Fruit fly (Drosophila melanogaster) whole organism, embryonic: Measurements from ENCODE around the gene side-III.

Experiments
- Atf-2 ChIP-seq: fragments of 200-800 bp; sonication (Bioruptor generic); optimal IDR thresholded peaks from 2 replicates; lab custom pipeline; 2016; ENCODE audit warnings: missing biosample characterization, missing genetic modification characterization
- Awh ChIP-seq: fragments of 200-800 bp; sonication (Bioruptor generic); IDR thresholded peaks from 2 replicates; pipeline ENCODE4, ENCODE4 v1.3.6; 2022; ENCODE audit warnings: missing biosample characterization, missing genetic modification characterization
- BEAF-32 ChIP-seq: fragments of 200-800 bp; sonication (Bioruptor generic); optimal IDR thresholded peaks from 3 replicates; lab custom pipeline; 2017; ENCODE audit warnings: missing biosample characterization, missing genetic modification characterization, mild to moderate bottlenecking, moderate library complexity, missing genetic modification reagents
- CG10209 ChIP-seq: fragments of 200-800 bp; sonication (Bioruptor generic); optimal IDR thresholded peaks from 3 replicates; lab custom pipeline; 2017; ENCODE audit warnings: missing biosample characterization, mild to moderate bottlenecking, missing genetic modification characterization, missing genetic modification reagents
- CG10267 ChIP-seq: fragments of 200-800 bp; sonication (Bioruptor generic); optimal IDR thresholded peaks from 2 replicates; lab custom pipeline; 2018; ENCODE audit warnings: missing biosample characterization, mild to moderate bottlenecking, missing genetic modification characterization, moderate library complexity
- CG10979 ChIP-seq: fragments of 200-800 bp; sonication (Bioruptor generic); optimal IDR thresholded peaks from 2 replicates; lab custom pipeline; 2018; ENCODE audit warnings: missing biosample characterization, mild to moderate bottlenecking, missing genetic modification characterization, moderate library complexity
- CG11696 ChIP-seq: fragments of 200-800 bp; sonication (Bioruptor generic); IDR thresholded peaks from 2 replicates; pipeline ENCODE4 v1.3.6; 2022; ENCODE audit warnings: missing biosample characterization, missing genetic modification characterization
- CG13296 ChIP-seq: fragments of 200-800 bp; sonication (Bioruptor generic); optimal IDR thresholded peaks from 3 replicates; lab custom pipeline; 2018; ENCODE audit warnings: missing biosample characterization, mild to moderate bottlenecking, missing genetic modification characterization
- CG1602 ChIP-seq: fragments of 200-800 bp; sonication (Bioruptor generic); optimal IDR thresholded peaks from 3 replicates; lab custom pipeline; 2016; ENCODE audit warnings: missing biosample characterization, missing genetic modification characterization
- CG17186 ChIP-seq: fragments of 200-800 bp; sonication (Bioruptor generic); optimal IDR thresholded peaks from 3 replicates; lab custom pipeline; 2017; ENCODE audit warnings: missing biosample characterization, missing genetic modification reagents, missing genetic modification characterization
- CG17385 ChIP-seq: fragments of 200-800 bp; sonication (Bioruptor generic); optimal IDR thresholded peaks from 3 replicates; lab custom pipeline; 2018; ENCODE audit warnings: missing biosample characterization, mild to moderate bottlenecking, missing genetic modification characterization
- CG17912 ChIP-seq: fragments of 200-800 bp; sonication (Bioruptor generic); optimal IDR thresholded peaks from 2 replicates; lab custom pipeline; 2018; ENCODE audit warnings: missing biosample characterization, mild to moderate bottlenecking, missing genetic modification characterization
- CG2202 ChIP-seq: fragments of 200-800 bp; sonication (Bioruptor generic); optimal IDR thresholded peaks from 2 replicates; lab custom pipeline; 2018; ENCODE audit warnings: missing biosample characterization, mild to moderate bottlenecking, missing genetic modification characterization
- CG2712 ChIP-seq: fragments of 200-800 bp; optimal IDR thresholded peaks from 3 replicates; lab custom pipeline; 2019; ENCODE audit warnings: missing biosample characterization, mild to moderate bottlenecking, missing genetic modification characterization, moderate library complexity
- CG31388 ChIP-seq: fragments of 200-800 bp; sonication (Bioruptor generic); optimal IDR thresholded peaks from 2 replicates; lab custom pipeline; 2016; ENCODE audit warnings: missing biosample characterization, missing genetic modification characterization
- CG32532 ChIP-seq: fragments of 200-800 bp; sonication (Bioruptor generic); IDR thresholded peaks from 2 replicates; pipeline ENCODE4 v1.3.6; 2022; ENCODE audit warnings: missing biosample characterization, missing genetic modification characterization
- CG34224 ChIP-seq: fragments of 200-800 bp; sonication (Bioruptor generic); IDR thresholded peaks from 3 replicates; pipeline ENCODE4 v1.3.6; 2022; ENCODE audit warnings: missing biosample characterization, missing genetic modification characterization; ENCODE audit not compliant: partially characterized antibody
- CG34422 ChIP-seq: fragments of 200-800 bp; sonication (Bioruptor generic); IDR thresholded peaks from 3 replicates; pipeline ENCODE4 v1.3.6; 2022; ENCODE audit warnings: missing biosample characterization, missing genetic modification characterization
- CG4617 ChIP-seq: fragments of 200-800 bp; sonication (Bioruptor generic); optimal IDR thresholded peaks from 3 replicates; lab custom pipeline; 2016; ENCODE audit warnings: missing biosample characterization, missing genetic modification characterization, borderline replicate concordance
- CG6175 ChIP-seq: fragments of 200-800 bp; sonication (Bioruptor generic); IDR thresholded peaks from 3 replicates; pipeline ENCODE4 v1.3.6; 2022; ENCODE audit warnings: missing biosample characterization, missing genetic modification characterization
- CG6854 ChIP-seq: fragments of 200-800 bp; sonication (Bioruptor generic); optimal IDR thresholded peaks from 3 replicates; lab custom pipeline; 2017; ENCODE audit warnings: missing biosample characterization, mild to moderate bottlenecking, missing genetic modification characterization
- CG7963 ChIP-seq: fragments of 200-800 bp; sonication (Bioruptor generic); IDR thresholded peaks from 3 replicates; pipeline ENCODE4 v1.3.6; 2022; ENCODE audit warnings: missing biosample characterization, missing genetic modification characterization; ENCODE audit not compliant: partially characterized antibody
- CG7987 ChIP-seq: fragments of 200-800 bp; sonication (Bioruptor generic); optimal IDR thresholded peaks from 2 replicates; lab custom pipeline; 2018; ENCODE audit warnings: missing biosample characterization, mild to moderate bottlenecking, missing genetic modification characterization, moderate library complexity
- CG8478 ChIP-seq: fragments of >200 bp; optimal IDR thresholded peaks from 2 replicates; lab custom pipeline; 2018
- CG9797 ChIP-seq: fragments of 200-800 bp; sonication (Bioruptor generic); optimal IDR thresholded peaks from 3 replicates; lab custom pipeline; 2018; ENCODE audit warnings: missing biosample characterization, mild to moderate bottlenecking, missing genetic modification characterization
- Dip3 ChIP-seq: fragments of 200-800 bp; sonication (Bioruptor generic); optimal IDR thresholded peaks from 3 replicates; lab custom pipeline; 2016; ENCODE audit warnings: missing biosample characterization, missing genetic modification characterization
- Dp ChIP-seq: fragments of 200-800 bp; sonication (Bioruptor generic); optimal IDR thresholded peaks from 2 replicates; lab custom pipeline; 2018; ENCODE audit warnings: missing biosample characterization, mild to moderate bottlenecking, missing genetic modification characterization, moderate library complexity
- Dref ChIP-seq: fragments of 200-800 bp; sonication (Bioruptor generic); IDR thresholded peaks from 2 replicates; pipeline ENCODE4 v1.3.6; 2022; ENCODE audit warnings: missing biosample characterization, missing genetic modification characterization
- HmgZ ChIP-seq: fragments of 200-800 bp; sonication (Bioruptor generic); optimal IDR thresholded peaks from 2 replicates; lab custom pipeline; 2018; ENCODE audit warnings: missing biosample characterization, mild to moderate bottlenecking, missing genetic modification characterization
- MESR4 ChIP-seq: fragments of 200-800 bp; sonication (Bioruptor generic); optimal IDR thresholded peaks from 2 replicates; lab custom pipeline; 2018; ENCODE audit warnings: missing biosample characterization, mild to moderate bottlenecking, missing genetic modification characterization, moderate library complexity
- Rfx ChIP-seq: fragments of 200-800 bp; sonication (Bioruptor generic); IDR thresholded peaks from 2 replicates; pipeline ENCODE4 v1.3.6; 2022; ENCODE audit warnings: missing biosample characterization, missing genetic modification characterization
- Sry-β ChIP-seq: fragments of 200-800 bp; sonication (Bioruptor generic); optimal IDR thresholded peaks from 2 replicates; lab custom pipeline; 2018; ENCODE audit warnings: missing biosample characterization, mild to moderate bottlenecking, missing genetic modification characterization, moderate library complexity
- Sry-δ ChIP-seq: fragments of 200-800 bp; sonication (Bioruptor generic); optimal IDR thresholded peaks from 2 replicates; lab custom pipeline; 2016; ENCODE audit warnings: missing biosample characterization, missing genetic modification characterization
- Ssrp ChIP-seq: fragments of 200-800 bp; sonication (Bioruptor generic); optimal IDR thresholded peaks from 2 replicates; lab custom pipeline; 2018; ENCODE audit warnings: missing biosample characterization, mild to moderate bottlenecking, missing genetic modification characterization, moderate library complexity
- ab ChIP-seq: fragments of 200-800 bp; sonication (Bioruptor generic); optimal IDR thresholded peaks from 2 replicates; lab custom pipeline; 2016; ENCODE audit warnings: missing biosample characterization, missing genetic modification characterization
- ac ChIP-seq: fragments of 200-800 bp; sonication (Bioruptor generic); optimal IDR thresholded peaks from 3 replicates; lab custom pipeline; 2017; ENCODE audit warnings: missing biosample characterization, mild to moderate bottlenecking, missing genetic modification characterization
- ase ChIP-seq: fragments of 200-800 bp; sonication (Bioruptor generic); IDR thresholded peaks from 3 replicates; pipeline ENCODE4 v1.3.6; 2022; ENCODE audit warnings: missing biosample characterization, missing genetic modification characterization
- ci ChIP-seq: fragments of 200-800 bp; sonication (Bioruptor generic); IDR thresholded peaks from 3 replicates; pipeline ENCODE4 v1.3.6; 2022; ENCODE audit warnings: missing biosample characterization, missing genetic modification characterization
- emc ChIP-seq: fragments of 200-800 bp; sonication (Bioruptor generic); optimal IDR thresholded peaks from 2 replicates; lab custom pipeline; 2016; ENCODE audit warnings: missing biosample characterization, missing genetic modification characterization
- eve ChIP-seq, 2 experiments: fragments of >200 bp; optimal IDR thresholded peaks; 2 replicates each; lab custom pipeline; 2017; ENCODE audit warnings: missing biosample characterization in 2 of 2, missing genetic modification characterization in 2 of 2
- insv ChIP-seq, 2 experiments: fragments of 200-800 bp; sonication (Bioruptor generic); optimal IDR thresholded peaks; 3 replicates each; lab custom pipeline; 2016 to 2018; ENCODE audit warnings: missing biosample characterization in 2 of 2, missing genetic modification characterization in 2 of 2
- lilli ChIP-seq: fragments of 200-800 bp; sonication (Bioruptor generic); optimal IDR thresholded peaks from 3 replicates; lab custom pipeline; 2016; ENCODE audit warnings: missing biosample characterization, missing genetic modification characterization
- mirr ChIP-seq: fragments of 200-800 bp; sonication (Bioruptor generic); optimal IDR thresholded peaks from 3 replicates; lab custom pipeline; 2018; ENCODE audit warnings: missing biosample characterization, mild to moderate bottlenecking, missing genetic modification characterization
- pb ChIP-seq: fragments of 200-800 bp; sonication (Bioruptor generic); optimal IDR thresholded peaks from 3 replicates; lab custom pipeline; 2016; ENCODE audit warnings: missing biosample characterization, missing genetic modification characterization
- phol ChIP-seq: fragments of 200-800 bp; sonication (Bioruptor generic); optimal IDR thresholded peaks from 3 replicates; lab custom pipeline; 2018; ENCODE audit warnings: missing biosample characterization, mild to moderate bottlenecking, missing genetic modification characterization, moderate library complexity
- sc ChIP-seq, 3 experiments: fragments of >200 bp in 2 of 3; fragments of 200-800 bp in 1 of 3; sonication (Bioruptor generic) in 1 of 3; optimal IDR thresholded peaks; 2 replicates in 2 of 3; 3 replicates in 1 of 3; lab custom pipeline; 2017; ENCODE audit warnings: mild to moderate bottlenecking in 1 of 3, missing biosample characterization in 1 of 3, missing genetic modification characterization in 1 of 3, missing genetic modification reagents in 1 of 3
- tin ChIP-seq: fragments of 200-800 bp; sonication (Bioruptor generic); optimal IDR thresholded peaks from 3 replicates; lab custom pipeline; 2016; ENCODE audit warnings: missing biosample characterization, missing genetic modification characterization
- trem ChIP-seq: fragments of 200-800 bp; optimal IDR thresholded peaks from 3 replicates; lab custom pipeline; 2019; ENCODE audit warnings: missing biosample characterization, mild to moderate bottlenecking, missing genetic modification characterization, moderate library complexity

Gene side-III

dm6 chr3R:6008202-6009062 lies 49.1 kb upstream of the side-III start, which contains the start of gene Rm62 (continued):
- TF ChIP-seq CG17186 (GFP tag; lab: Kevin White, UChicago), result peak; percentile 57
- peak; percentile 92 for TF ChIP-seq phol (tag; lab: Kevin White, UChicago)
- no peak for TF ChIP-seq eve (GFP tag; optimal IDR thresholded peaks at IDR 0.05; lab: Kevin White, UChicago)
- TF ChIP-seq lilli (GFP tag; lab: Kevin White, UChicago), result peak; percentile 25
- peak; percentile 90 for TF ChIP-seq CG9797 (GFP tag; lab: Kevin White, UChicago)
- TF ChIP-seq CG17912 (GFP tag; lab: Kevin White, UChicago), result peak; percentile 31
- peak; percentile 51 for TF ChIP-seq Ssrp (tag; lab: Kevin White, UChicago)
- TF ChIP-seq Sry-δ (GFP tag; lab: Kevin White, UChicago), result peak; percentile 43
- peak; percentile 30; the same call in 1 of the 3 replicates for TF ChIP-seq CG6175
- TF ChIP-seq CG10267 (tag; lab: Kevin White, UChicago), result peak; percentile 18
- TF ChIP-seq Sry-β, result no peak
- TF ChIP-seq BEAF-32, result peak; percentile 67
- no peak for TF ChIP-seq CG1602 (GFP tag; lab: Kevin White, UChicago)
- TF ChIP-seq CG34422 (GFP tag; lab: Robert Waterston, UW), result peak; percentile 84; the same call in 2 of the 3 replicates
- no peak for TF ChIP-seq CG10209 (GFP tag; lab: Kevin White, UChicago)
- TF ChIP-seq Awh, result peak; percentile 53
- TF ChIP-seq pb (GFP tag; lab: Kevin White, UChicago), result no peak
- TF ChIP-seq Dref (GFP tag; lab: Robert Waterston, UW), result peak; percentile 78
- peak; percentile 80 for TF ChIP-seq ci
- TF ChIP-seq CG2712, result peak; percentile 8
- peak; percentile 6 for TF ChIP-seq CG10979 (tag; lab: Kevin White, UChicago)
- no peak for TF ChIP-seq ase
- peak; percentile 91 for TF ChIP-seq CG17385 (GFP tag; lab: Kevin White, UChicago)
- TF ChIP-seq MESR4, result peak; percentile 97
- peak; percentile 66 for TF ChIP-seq CG6854
- 0 out of 2 replicates have a peak, but pooled peaks have one; percentile 19 for TF ChIP-seq CG32532 (GFP tag; lab: Robert Waterston, UW)
- TF ChIP-seq CG31388 (GFP tag; lab: Kevin White, UChicago), result no peak
- no peak for TF ChIP-seq ab (GFP tag; lab: Kevin White, UChicago)
- 0 out of 3 replicates have a peak, but pooled peaks have one; percentile 38 for TF ChIP-seq CG7963 (GFP tag; lab: Robert Waterston, UW)
- no peak for TF ChIP-seq CG2202
- no peak for TF ChIP-seq insv (GFP tag; optimal IDR thresholded peaks at IDR 0.05; lab: Kevin White, UChicago)
- TF ChIP-seq CG7987 (GFP tag; lab: Kevin White, UChicago), result peak; percentile 33
- peak; percentile 70 for TF ChIP-seq Dp (GFP tag; lab: Kevin White, UChicago)
- TF ChIP-seq Atf-2, result no peak
- TF ChIP-seq trem (tag; lab: Kevin White, UChicago), result peak; percentile 47
- no peak for TF ChIP-seq sc (optimal IDR thresholded peaks at IDR 0.05; lab: Kevin White, UChicago)
- TF ChIP-seq sc (GFP tag; optimal IDR thresholded peaks at IDR 0.05; lab: Kevin White, UChicago), result no peak
- no peak for TF ChIP-seq tin
- TF ChIP-seq CG11696 (GFP tag; lab: Robert Waterston, UW), result no peak
- peak; percentile 4 for TF ChIP-seq CG13296 (GFP tag; lab: Kevin White, UChicago)
- no peak for TF ChIP-seq Dip3 (GFP tag; lab: Kevin White, UChicago)
- TF ChIP-seq mirr (GFP tag; lab: Kevin White, UChicago), result peak; percentile 32
- peak; percentile 13 for TF ChIP-seq CG4617 (GFP tag; lab: Kevin White, UChicago)
- TF ChIP-seq emc (GFP tag; lab: Kevin White, UChicago), result no peak
- TF ChIP-seq HmgZ (tag; lab: Kevin White, UChicago), result peak; percentile 0
- TF ChIP-seq CG34224, result peak; percentile 43; the same call in 2 of the 3 replicates
- no peak for TF ChIP-seq CG8478 (lab: Kevin White, UChicago)
- peak; percentile 49; the same call in 1 of the 2 replicates for TF ChIP-seq Rfx (GFP tag; lab: Robert Waterston, UW)
- peak; percentile 41 for TF ChIP-seq ac (GFP tag; lab: Kevin White, UChicago)
